Fruit fly (Drosophila melanogaster): ENCODE measurements around the gene CycG.

DNA sequence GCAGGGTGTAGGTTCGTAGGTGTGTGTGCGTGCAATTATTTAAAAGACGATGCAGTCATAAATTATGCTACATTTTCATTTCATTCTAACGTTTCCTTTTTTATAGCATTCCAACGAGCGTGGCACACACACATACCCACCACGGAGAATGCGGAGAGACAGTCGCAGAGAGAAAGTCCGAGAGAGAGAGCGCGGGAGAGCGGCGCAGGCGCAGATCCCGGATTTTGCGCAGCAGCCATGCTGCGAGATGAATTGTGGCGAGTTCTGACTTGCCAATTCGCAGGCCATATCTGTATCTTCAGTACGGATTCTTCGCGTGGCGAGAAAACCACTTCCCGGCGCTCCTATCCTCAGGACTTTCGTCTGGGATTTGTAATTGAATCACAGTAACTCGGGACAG is 9.3 kb upstream of the CycG start, which contains the start of gene kek6:
- TF ChIP-seq Myc (optimal IDR thresholded peaks at IDR 0.05) (no peak), ttk (optimal IDR thresholded peaks at IDR 0.05) (no peak), psq (optimal IDR thresholded peaks at IDR 0.05) (no peak), Sin3A (optimal IDR thresholded peaks at IDR 0.05) (no peak), h (optimal IDR thresholded peaks at IDR 0.05) (no peak), insv (optimal IDR thresholded peaks at IDR 0.05) (no peak)

All from Kc167 (cell line).